Fruit fly (Drosophila melanogaster) S2 (cell line): ENCODE data around the gene CG17560.

Experiments
- CG8478 ChIP-seq: fragments of >200 bp; optimal IDR thresholded peaks from 2 replicates; lab custom pipeline; 2018
- CTCF ChIP-seq, 2 experiments: fragments of >200 bp; optimal IDR thresholded peaks; 2 replicates each; lab custom pipeline; 2018

dm6 chr3R:16655494-16656493 is 38.0 kb downstream of the CG17560 start, which contains the start of gene modSP:
- peak; percentile 70 to 84 for TF ChIP-seq CTCF (optimal IDR thresholded peaks at IDR 0.05; lab: Kevin White, UChicago)
- no peak for TF ChIP-seq CG8478
